Worm (Caenorhabditis elegans) whole organism, L1 larva: ENCODE data around the gene hira-1.

Experiments
- C16A3.4 ChIP-seq: fragments of 150-350 bp; optimal IDR thresholded peaks from 2 replicates; lab custom pipeline; 2014; ENCODE audit warnings: missing biosample characterization, missing genetic modification characterization
- C34B4.2 ChIP-seq: sonication (generic microtip); optimal IDR thresholded peaks from 2 replicates; lab custom pipeline; 2017; ENCODE audit warnings: mild to moderate bottlenecking, missing genetic modification characterization, missing compliant biosample characterization
- F16B12.6 ChIP-seq: fragments of 150-350 bp; optimal IDR thresholded peaks from 2 replicates; lab custom pipeline; 2014; ENCODE audit warnings: missing biosample characterization, missing genetic modification characterization
- alr-1 ChIP-seq: fragments of 200-800 bp; sonication (Bioruptor generic); optimal IDR thresholded peaks from 2 replicates; lab custom pipeline; 2018; ENCODE audit warnings: borderline replicate concordance, mild to moderate bottlenecking, missing genetic modification characterization, missing compliant biosample characterization
- aly-2 ChIP-seq: fragments of 150-350 bp; optimal IDR thresholded peaks from 2 replicates; lab custom pipeline; 2014; ENCODE audit warnings: missing biosample characterization, missing genetic modification characterization
- ama-1 ChIP-seq: fragments of 150-350 bp; optimal IDR thresholded peaks from 2 replicates; lab custom pipeline; 2014
- blmp-1 ChIP-seq: fragments of 150-350 bp; optimal IDR thresholded peaks from 2 replicates; lab custom pipeline; 2014; ENCODE audit warnings: missing biosample characterization, missing genetic modification characterization
- ceh-8 ChIP-seq: fragments of 200-800 bp; sonication (Bioruptor generic); optimal IDR thresholded peaks from 2 replicates; lab custom pipeline; 2018; ENCODE audit warnings: mild to moderate bottlenecking, missing genetic modification characterization, moderate library complexity, missing compliant biosample characterization
- ces-1 ChIP-seq: fragments of 150-350 bp; optimal IDR thresholded peaks from 2 replicates; lab custom pipeline; 2014; ENCODE audit warnings: missing biosample characterization, missing genetic modification reagents, missing genetic modification characterization
- dsc-1 ChIP-seq: sonication (generic microtip); optimal IDR thresholded peaks from 2 replicates; lab custom pipeline; 2016; ENCODE audit warnings: mild to moderate bottlenecking, missing genetic modification characterization, missing compliant biosample characterization
- efl-1 ChIP-seq, 4 experiments: fragments of 150-350 bp; optimal IDR thresholded peaks in 3 of 4; peaks in 1 of 4; 1 replicate in 1 of 4; 2 replicates in 3 of 4; lab custom pipeline; 2014; ENCODE audit warnings: missing biosample characterization in 2 of 4, missing genetic modification characterization in 2 of 4, missing genetic modification reagents in 2 of 4
- egl-27 ChIP-seq, 2 experiments: fragments of 150-350 bp in 1 of 2; sonication (generic microtip); optimal IDR thresholded peaks; 3 replicates each; lab custom pipeline; 2017 to 2018; ENCODE audit warnings: missing biosample characterization in 2 of 2, missing genetic modification characterization in 2 of 2, missing genetic modification reagents in 2 of 2
- elt-2 ChIP-seq: sonication (generic microtip); optimal IDR thresholded peaks from 2 replicates; lab custom pipeline; 2016; ENCODE audit warnings: missing genetic modification characterization, mild to moderate bottlenecking, inconsistent platforms, missing compliant biosample characterization, missing genetic modification reagents
- elt-3 ChIP-seq, 6 experiments: fragments of 150-350 bp in 1 of 6; sonication (generic microtip); optimal IDR thresholded peaks; 2 replicates each; lab custom pipeline; 2017 to 2018; ENCODE audit warnings: missing biosample characterization in 6 of 6, missing genetic modification characterization in 6 of 6, inconsistent platforms in 1 of 6
- fkh-4 ChIP-seq: sonication (generic microtip); optimal IDR thresholded peaks from 2 replicates; lab custom pipeline; 2016; ENCODE audit warnings: missing compliant biosample characterization, missing genetic modification characterization, borderline replicate concordance
- grh-1 ChIP-seq: fragments of 200-800 bp; sonication (Bioruptor generic); IDR thresholded peaks from 2 replicates; pipeline ENCODE4 v1.3.6; 2022; ENCODE audit warnings: missing genetic modification reagents, missing genetic modification characterization, missing compliant biosample characterization
- hlh-4 ChIP-seq: sonication (generic microtip); optimal IDR thresholded peaks from 2 replicates; lab custom pipeline; 2016; ENCODE audit warnings: mild to moderate bottlenecking, missing genetic modification characterization, missing compliant biosample characterization
- hpl-2 ChIP-seq: fragments of 150-350 bp; optimal IDR thresholded peaks from 2 replicates; lab custom pipeline; 2014; ENCODE audit warnings: missing biosample characterization, missing genetic modification reagents, missing genetic modification characterization
- jun-1 ChIP-seq: fragments of 150-350 bp; optimal IDR thresholded peaks from 2 replicates; lab custom pipeline; 2014; ENCODE audit warnings: missing biosample characterization, missing genetic modification reagents, missing genetic modification characterization
- lin-14 ChIP-seq: fragments of 200-800 bp; sonication (Bioruptor generic); optimal IDR thresholded peaks from 2 replicates; lab custom pipeline; 2018; ENCODE audit warnings: mild to moderate bottlenecking, missing genetic modification characterization, moderate library complexity, missing compliant biosample characterization
- lin-35 ChIP-seq, 2 experiments: fragments of 150-350 bp; optimal IDR thresholded peaks; 2 replicates each; lab custom pipeline; 2014; ENCODE audit warnings: missing biosample characterization in 2 of 2, missing genetic modification characterization in 2 of 2, missing genetic modification reagents in 2 of 2
- lir-3 ChIP-seq: sonication (generic microtip); optimal IDR thresholded peaks from 2 replicates; lab custom pipeline; 2016; ENCODE audit warnings: mild to moderate bottlenecking, missing genetic modification characterization, moderate library complexity, missing compliant biosample characterization; ENCODE audit not compliant: poor library complexity
- lsy-2 ChIP-seq, 2 experiments: fragments of 150-350 bp; optimal IDR thresholded peaks; 2 replicates each; lab custom pipeline; 2014; ENCODE audit warnings: missing biosample characterization in 2 of 2, missing genetic modification characterization in 2 of 2
- mep-1 ChIP-seq: fragments of 150-350 bp; optimal IDR thresholded peaks from 2 replicates; lab custom pipeline; 2014; ENCODE audit warnings: missing biosample characterization, missing genetic modification characterization
- nhr-19 ChIP-seq: fragments of 200-800 bp; sonication (Bioruptor generic); conservative IDR thresholded peaks from 2 replicates; pipeline ENCODE4 v1.3.6; 2022; ENCODE audit warnings: missing genetic modification characterization, missing compliant biosample characterization
- nhr-20 ChIP-seq: sonication (generic microtip); optimal IDR thresholded peaks from 2 replicates; lab custom pipeline; 2016; ENCODE audit warnings: mild to moderate bottlenecking, missing genetic modification characterization, missing compliant biosample characterization
- nhr-237 ChIP-seq: fragments of 150-350 bp; optimal IDR thresholded peaks from 2 replicates; lab custom pipeline; 2014; ENCODE audit warnings: missing biosample characterization, missing genetic modification characterization
- nhr-28 ChIP-seq: fragments of 150-350 bp; optimal IDR thresholded peaks from 2 replicates; lab custom pipeline; 2014; ENCODE audit warnings: missing biosample characterization, missing genetic modification characterization
- nhr-47 ChIP-seq: sonication (generic microtip); optimal IDR thresholded peaks from 2 replicates; lab custom pipeline; 2016; ENCODE audit warnings: mild to moderate bottlenecking, missing genetic modification characterization, moderate library complexity, missing compliant biosample characterization
- nhr-71 ChIP-seq: sonication (generic microtip); optimal IDR thresholded peaks from 2 replicates; lab custom pipeline; 2016; ENCODE audit warnings: mild to moderate bottlenecking, missing genetic modification characterization, moderate library complexity, missing compliant biosample characterization
- nhr-76 ChIP-seq: sonication (generic microtip); optimal IDR thresholded peaks from 2 replicates; lab custom pipeline; 2017; ENCODE audit warnings: missing biosample characterization, missing genetic modification characterization
- nhr-77 ChIP-seq: fragments of 150-350 bp; optimal IDR thresholded peaks from 2 replicates; lab custom pipeline; 2014; ENCODE audit warnings: missing biosample characterization, missing genetic modification characterization
- nhr-84 ChIP-seq: sonication (generic microtip); optimal IDR thresholded peaks from 2 replicates; lab custom pipeline; 2017; ENCODE audit warnings: missing biosample characterization, missing genetic modification characterization
- nhr-85 ChIP-seq: sonication (generic microtip); peaks from one replicate; lab custom pipeline; 2016; ENCODE audit warnings: missing genetic modification characterization, inconsistent platforms, missing compliant biosample characterization
- nhr-90 ChIP-seq: sonication (generic microtip); optimal IDR thresholded peaks from 2 replicates; lab custom pipeline; 2016; ENCODE audit warnings: mild to moderate bottlenecking, missing genetic modification characterization, missing compliant biosample characterization; ENCODE audit not compliant: poor library complexity
- pqm-1 ChIP-seq: sonication (generic microtip); optimal IDR thresholded peaks from 3 replicates; lab custom pipeline; 2017; ENCODE audit warnings: missing biosample characterization, missing genetic modification characterization
- snpc-4 ChIP-seq: fragments of 150-350 bp; optimal IDR thresholded peaks from 2 replicates; lab custom pipeline; 2014; ENCODE audit warnings: missing biosample characterization, missing genetic modification characterization
- snu-23 ChIP-seq: sonication (generic microtip); optimal IDR thresholded peaks from 2 replicates; lab custom pipeline; 2016; ENCODE audit warnings: missing genetic modification characterization, missing compliant biosample characterization
- sox-4 ChIP-seq: sonication (generic microtip); optimal IDR thresholded peaks from 2 replicates; lab custom pipeline; 2016; ENCODE audit warnings: missing genetic modification characterization, missing compliant biosample characterization
- tbx-2 ChIP-seq: sonication (generic microtip); optimal IDR thresholded peaks from 2 replicates; lab custom pipeline; 2016; ENCODE audit warnings: missing genetic modification characterization, missing compliant biosample characterization
- tlp-1 ChIP-seq: fragments of 150-350 bp; optimal IDR thresholded peaks from 2 replicates; lab custom pipeline; 2014; ENCODE audit warnings: missing biosample characterization, missing genetic modification characterization
- xbp-1 ChIP-seq: sonication (generic microtip); optimal IDR thresholded peaks from 2 replicates; lab custom pipeline; 2016; ENCODE audit warnings: missing genetic modification characterization, missing compliant biosample characterization
- ztf-11 ChIP-seq, 2 experiments: sonication (generic microtip); optimal IDR thresholded peaks; 2 replicates each; lab custom pipeline; 2016 to 2017; ENCODE audit warnings: missing genetic modification characterization in 2 of 2, missing biosample characterization in 1 of 2, missing compliant biosample characterization in 1 of 2

The hira-1 gene

ce11 chrIII:5199577-5199976 lies 8.7 kb downstream of the hira-1 start, which contains the start of gene emb-8:
Gene emb-8, minus strand, starts transcription at chrIII:5199677.
- TF ChIP-seq hpl-2: no peak
- no peak for TF ChIP-seq hlh-4 (tag; lab: Kevin White, UChicago)
- no peak for TF ChIP-seq nhr-237 (tag; lab: Kevin White, UChicago)
- no peak for TF ChIP-seq ztf-11 (tag; optimal IDR thresholded peaks at IDR 0.05; lab: Kevin White, UChicago)
- no peak for TF ChIP-seq grh-1 (GFP tag; lab: Robert Waterston, UW)
- TF ChIP-seq, all 84 proteins: peak for 0

ce11 chrIII:5200349-5200748 lies 9.4 kb downstream of the hira-1 start:
- TF ChIP-seq ama-1 (lab: Kevin White, UChicago): no peak
- no peak for TF ChIP-seq alr-1 (tag; lab: Kevin White, UChicago)
- TF ChIP-seq nhr-20 (tag; lab: Kevin White, UChicago): peak; percentile 62
- TF ChIP-seq lin-35 (GFP tag; optimal IDR thresholded peaks at IDR 0.05; lab: Kevin White, UChicago): peak in 1 of 2 experiments; percentile 18
- TF ChIP-seq xbp-1: no peak
- no peak for TF ChIP-seq aly-2
- TF ChIP-seq nhr-76: no peak
- TF ChIP-seq mep-1: peak; percentile 26
- TF ChIP-seq snu-23: peak; percentile 28
- TF ChIP-seq dsc-1 (tag; lab: Kevin White, UChicago): no peak
- TF ChIP-seq C34B4.2 (tag; lab: Kevin White, UChicago): no peak
- TF ChIP-seq ceh-8 (GFP tag; lab: Kevin White, UChicago): peak; percentile 2
- no peak for TF ChIP-seq F16B12.6
- TF ChIP-seq lin-14 (GFP tag; lab: Kevin White, UChicago): peak; percentile 31
- TF ChIP-seq nhr-28 (tag; lab: Kevin White, UChicago): no peak
- TF ChIP-seq lsy-2 (tag; optimal IDR thresholded peaks at IDR 0.05; lab: Kevin White, UChicago): no peak
- no peak for TF ChIP-seq fkh-4 (tag; lab: Kevin White, UChicago)
- no peak for TF ChIP-seq C16A3.4 (tag; lab: Kevin White, UChicago)
- TF ChIP-seq nhr-71 (tag; lab: Kevin White, UChicago): peak; percentile 22
- peak; percentile 61 for TF ChIP-seq nhr-77 (tag; lab: Kevin White, UChicago)
- peak; percentile 35 for TF ChIP-seq blmp-1 (tag; lab: Kevin White, UChicago)
- TF ChIP-seq efl-1 (optimal IDR thresholded peaks at IDR 0.05; lab: Kevin White, UChicago): no peak
- TF ChIP-seq efl-1 (GFP tag; optimal IDR thresholded peaks at IDR 0.05 in 1 of 2; lab: Kevin White, UChicago): peak in 1 of 2 experiments; percentile 64
- TF ChIP-seq nhr-47 (tag; lab: Kevin White, UChicago): no peak

DNA sequence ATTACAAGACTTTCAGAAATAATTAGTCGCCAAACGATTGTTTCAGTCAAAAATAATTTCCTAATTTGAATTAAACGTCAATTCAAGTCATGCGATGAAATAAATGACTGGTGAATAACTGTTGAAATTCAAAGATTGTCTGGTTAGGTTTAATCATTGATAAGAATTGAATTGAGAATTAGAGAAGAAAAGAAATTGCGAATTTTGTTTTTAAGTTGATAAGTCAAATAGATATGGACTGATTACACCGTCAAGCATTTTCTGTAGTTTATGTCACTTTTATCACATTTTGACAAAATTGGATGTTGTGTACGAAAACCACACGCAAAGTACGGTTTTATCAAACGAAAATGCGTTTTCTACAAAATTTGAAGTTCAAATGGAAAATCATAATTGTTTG lies 10.3 kb downstream of the hira-1 start:
- TF ChIP-seq C16A3.4 (tag; lab: Kevin White, UChicago) (peak; percentile 3), lir-3 (tag; lab: Kevin White, UChicago) (peak; percentile 3), nhr-71 (tag; lab: Kevin White, UChicago) (peak; percentile 50), elt-3 (tag; optimal IDR thresholded peaks at IDR 0.05; lab: Kevin White, UChicago) (peak in 5 of 6 experiments; percentile 75 to 95 (median 83)), egl-27 (tag; optimal IDR thresholded peaks at IDR 0.05; lab: Kevin White, UChicago) (no peak), snu-23 (peak; percentile 18), nhr-19 (GFP tag; lab: Robert Waterston, UW) (0 out of 2 replicates have a peak, but pooled peaks have one; percentile 11), fkh-4 (tag; lab: Kevin White, UChicago) (no peak), lin-35 (GFP tag; optimal IDR thresholded peaks at IDR 0.05; lab: Kevin White, UChicago) (peak in 1 of 2 experiments; percentile 62), nhr-84 (tag; lab: Kevin White, UChicago) (no peak), jun-1 (tag; lab: Kevin White, UChicago) (peak; percentile 12), ces-1 (GFP tag; lab: Kevin White, UChicago) (no peak), hlh-4 (tag; lab: Kevin White, UChicago) (no peak), nhr-28 (tag; lab: Kevin White, UChicago) (no peak), tbx-2 (tag; lab: Kevin White, UChicago) (peak; percentile 4), elt-2 (tag; lab: Kevin White, UChicago) (peak; percentile 93), dsc-1 (tag; lab: Kevin White, UChicago) (no peak), tlp-1 (tag; lab: Kevin White, UChicago) (peak; percentile 40), pqm-1 (tag; lab: Kevin White, UChicago) (peak; percentile 78), mep-1 (no peak), nhr-85 (tag; lab: Kevin White, UChicago) (peak; percentile 72), lsy-2 (tag; optimal IDR thresholded peaks at IDR 0.05; lab: Kevin White, UChicago) (peak in 1 of 2 experiments; percentile 35), nhr-90 (tag; lab: Kevin White, UChicago) (peak; percentile 40), nhr-20 (tag; lab: Kevin White, UChicago) (peak; percentile 73), sox-4 (tag; lab: Kevin White, UChicago) (no peak), lin-14 (GFP tag; lab: Kevin White, UChicago) (peak; percentile 48), snpc-4 (no peak), efl-1 (optimal IDR thresholded peaks at IDR 0.05; lab: Kevin White, UChicago) (no peak), efl-1 (GFP tag; optimal IDR thresholded peaks at IDR 0.05 in 1 of 2; lab: Kevin White, UChicago) (peak in 1 of 2 experiments; percentile 93)
